Fruit fly (Drosophila melanogaster) whole organism, pupa: ENCODE data around the gene CG11726.

Source experiments
- CG10348 ChIP-seq: fragments of 200-800 bp; sonication (Bioruptor generic); IDR thresholded peaks from 2 replicates; pipeline ENCODE4 v1.3.6; 2022; ENCODE audit warnings: missing biosample characterization, missing genetic modification characterization
- CG12605 ChIP-seq: fragments of 200-800 bp; sonication (Bioruptor generic); IDR thresholded peaks from 2 replicates; pipeline ENCODE4 v1.3.6; 2022; ENCODE audit warnings: missing biosample characterization, missing genetic modification characterization
- CG14655 ChIP-seq: fragments of 200-800 bp; sonication (Bioruptor generic); optimal IDR thresholded peaks from 3 replicates; lab custom pipeline; 2017; ENCODE audit warnings: mild to moderate bottlenecking, missing biosample characterization, missing genetic modification reagents, missing genetic modification characterization
- CG32121 ChIP-seq: fragments of 200-800 bp; sonication (Bioruptor generic); IDR thresholded peaks from 2 replicates; pipeline ENCODE4 v1.3.6; 2022; ENCODE audit warnings: missing biosample characterization, missing genetic modification characterization
- CG4496 ChIP-seq: fragments of 200-800 bp; sonication (Bioruptor generic); IDR thresholded peaks from 3 replicates; pipeline ENCODE4 v1.3.6; 2022; ENCODE audit warnings: missing biosample characterization, missing genetic modification characterization
- CG8159 ChIP-seq: fragments of 200-800 bp; sonication (Bioruptor generic); optimal IDR thresholded peaks from 3 replicates; lab custom pipeline; 2018; ENCODE audit warnings: missing biosample characterization, mild to moderate bottlenecking, missing genetic modification characterization, moderate library complexity
- EcR ChIP-seq: fragments of 200-800 bp; sonication (Bioruptor generic); optimal IDR thresholded peaks from 3 replicates; lab custom pipeline; 2019; ENCODE audit warnings: missing biosample characterization, missing genetic modification characterization, mild to moderate bottlenecking, moderate library complexity, missing genetic modification reagents
- Ets98B ChIP-seq: fragments of 200-800 bp; sonication (Bioruptor generic); IDR thresholded peaks from 2 replicates; pipeline ENCODE4 v1.3.6; 2022; ENCODE audit warnings: missing biosample characterization, missing genetic modification characterization
- Pif1B ChIP-seq: fragments of 200-800 bp; sonication (Bioruptor generic); optimal IDR thresholded peaks from 3 replicates; lab custom pipeline; 2016; ENCODE audit warnings: missing biosample characterization, missing genetic modification characterization
- Snoo ChIP-seq: fragments of 200-800 bp; sonication (Bioruptor generic); optimal IDR thresholded peaks from 3 replicates; lab custom pipeline; 2017; ENCODE audit warnings: missing biosample characterization, mild to moderate bottlenecking, missing genetic modification characterization, inconsistent platforms
- gl ChIP-seq: fragments of 200-800 bp; sonication (Bioruptor generic); optimal IDR thresholded peaks from 2 replicates; lab custom pipeline; 2018; ENCODE audit warnings: missing biosample characterization, mild to moderate bottlenecking, missing genetic modification characterization
- rn ChIP-seq: fragments of 200-800 bp; sonication (Bioruptor generic); IDR thresholded peaks from 2 replicates; pipeline ENCODE4 v1.3.6; 2022; ENCODE audit warnings: missing biosample characterization, missing genetic modification characterization

dm6 chr3L:11384824-11385457 lies 9.5 kb upstream of the CG11726 start:
- TF ChIP-seq EcR (GFP tag; lab: Kevin White, UChicago): no peak
- TF ChIP-seq Snoo (tag; lab: Kevin White, UChicago): no peak
- TF ChIP-seq CG12605 (GFP tag; lab: Robert Waterston, UW): no peak
- TF ChIP-seq CG32121 (GFP tag; lab: Robert Waterston, UW): no peak
- TF ChIP-seq CG8159 (tag; lab: Kevin White, UChicago): no peak
- TF ChIP-seq gl (tag; lab: Kevin White, UChicago): no peak
- no peak for TF ChIP-seq rn
- no peak for TF ChIP-seq CG4496
- TF ChIP-seq CG10348 (GFP tag; lab: Robert Waterston, UW): no peak
- TF ChIP-seq Pif1B (GFP tag; lab: Kevin White, UChicago): no peak
- no peak for TF ChIP-seq CG14655 (GFP tag; lab: Kevin White, UChicago)
- TF ChIP-seq Ets98B: no peak
